Worm (Caenorhabditis elegans): ENCODE results near the gene F46C5.7.

DNA sequence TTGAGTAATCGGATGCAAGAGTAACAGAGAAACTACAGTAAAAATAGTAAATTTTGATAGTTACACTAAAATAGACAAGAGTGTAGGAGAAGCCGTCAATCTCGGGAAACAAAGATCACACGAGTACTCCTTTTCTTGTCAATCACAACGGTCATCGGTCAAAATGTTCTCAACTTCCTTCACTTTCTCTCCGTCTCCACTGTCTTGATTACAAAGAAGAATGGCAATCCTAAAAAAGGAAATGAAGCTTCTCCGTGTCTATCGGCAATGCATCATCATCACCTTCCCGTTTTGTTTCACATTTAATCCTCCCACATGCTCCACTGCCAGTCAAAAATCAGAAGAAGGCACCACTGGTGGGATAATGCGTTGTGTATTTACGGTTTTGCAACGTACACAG lies 39.4 kb upstream of the F46C5.7 start:
- TF ChIP-seq ztf-29 (GFP tag; IDR thresholded peaks at IDR 0.05), result no peak
- TF ChIP-seq T22C8.4 (GFP tag; IDR thresholded peaks at IDR 0.05), result no peak
- TF ChIP-seq klf-2 (GFP tag; conservative IDR thresholded peaks at IDR 0.05), result no peak
- TF ChIP-seq flt-1 (GFP tag; IDR thresholded peaks at IDR 0.05), result no peak

Measured in whole organism, midembryonic.